Worm (Caenorhabditis elegans): ENCODE data around the gene C45B2.3.

- TF ChIP-seq nhr-11 (tag; optimal IDR thresholded peaks at IDR 0.05) (no peak), jun-1 (tag; optimal IDR thresholded peaks at IDR 0.05) (no peak), nhr-25 (tag; optimal IDR thresholded peaks at IDR 0.05) (no peak), elt-1 (tag; optimal IDR thresholded peaks at IDR 0.05) (no peak), tbx-2 (tag; optimal IDR thresholded peaks at IDR 0.05) (no peak), hmg-11 (tag; optimal IDR thresholded peaks at IDR 0.05) (no peak), aly-2 (tag; optimal IDR thresholded peaks at IDR 0.05) (peak; percentile 58), elt-3 (tag; optimal IDR thresholded peaks at IDR 0.05) (no peak), mml-1 (tag; optimal IDR thresholded peaks at IDR 0.05) (no peak), mdl-1 (tag; optimal IDR thresholded peaks at IDR 0.05) (no peak)
These were observed 6.0 kb downstream of the C45B2.3 start for ce11 chrX:6088718-6089117.

All from whole organism, L3 larva.